Worm (Caenorhabditis elegans): ENCODE data around the gene nhr-264.
A peak's percentile ranks its signal among the peaks of the same experiment; 100 is the strongest.
"Not testable (repeated sequence)": the region's sequence is repeated elsewhere in the genome, so short reads cannot be mapped to it uniquely, and the experiment has no call there.

nhr-264 gene

DNA sequence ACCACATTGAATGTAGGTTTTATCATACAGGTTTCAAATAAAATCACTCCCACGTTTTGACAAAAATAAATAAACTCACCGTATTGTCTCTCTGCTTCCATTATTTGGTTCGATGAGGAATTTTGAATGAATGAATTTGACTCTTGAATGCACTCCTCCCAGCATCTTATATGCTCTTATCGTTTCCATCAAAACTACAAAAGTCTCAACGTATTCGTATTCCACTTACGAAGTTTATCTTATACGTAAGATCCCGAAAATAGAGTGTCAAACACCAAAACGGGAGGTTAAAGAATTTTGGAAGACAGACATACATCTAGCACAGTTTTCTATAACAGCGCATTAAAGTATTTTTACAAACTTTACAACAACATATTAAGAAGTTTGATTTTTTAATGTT lies at the start of gene nhr-264:
TSS of gene nhr-264 (minus strand) at position 101 of the 400 bp plus-strand sequence.
- TF ChIP-seq ceh-43 (GFP tag; optimal IDR thresholded peaks at IDR 0.05); flh-1 (GFP tag; optimal IDR thresholded peaks at IDR 0.05); lsy-2 (tag; optimal IDR thresholded peaks at IDR 0.05): not testable (repeated sequence)

DNA sequence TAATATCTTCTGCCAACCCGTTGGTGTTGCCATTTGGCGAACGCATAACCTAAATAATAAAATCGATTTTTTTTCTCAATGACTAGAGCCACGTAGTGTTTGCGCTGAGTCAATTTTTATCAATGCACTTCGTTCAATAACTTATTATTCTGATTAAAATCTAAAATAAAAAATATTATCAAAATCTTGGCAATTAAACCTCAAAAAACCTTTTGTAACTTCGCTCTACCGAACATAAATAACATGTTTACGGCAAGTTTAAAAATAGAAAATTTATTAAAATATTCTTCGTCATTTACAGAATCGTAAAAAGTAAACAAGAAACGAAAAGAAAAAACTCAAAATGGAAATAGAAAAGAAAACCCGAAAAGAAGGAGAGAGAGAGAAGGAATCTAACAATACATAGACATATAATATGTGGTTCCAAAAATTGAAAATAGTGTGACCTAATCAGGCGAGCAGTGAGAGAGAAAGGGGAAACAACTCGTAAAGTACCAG lies 49.4 kb upstream of the nhr-264 start, which contains the start of gene pigc-1:
TSS of gene pigc-1 (minus strand) at position 51 of the 498 bp plus-strand sequence.
- TF ChIP-seq tbx-8 (GFP tag; optimal IDR thresholded peaks at IDR 0.05) (no peak), hlh-1 (tag; optimal IDR thresholded peaks at IDR 0.05) (no peak), unc-39 (tag; optimal IDR thresholded peaks at IDR 0.05) (no peak)

DNA sequence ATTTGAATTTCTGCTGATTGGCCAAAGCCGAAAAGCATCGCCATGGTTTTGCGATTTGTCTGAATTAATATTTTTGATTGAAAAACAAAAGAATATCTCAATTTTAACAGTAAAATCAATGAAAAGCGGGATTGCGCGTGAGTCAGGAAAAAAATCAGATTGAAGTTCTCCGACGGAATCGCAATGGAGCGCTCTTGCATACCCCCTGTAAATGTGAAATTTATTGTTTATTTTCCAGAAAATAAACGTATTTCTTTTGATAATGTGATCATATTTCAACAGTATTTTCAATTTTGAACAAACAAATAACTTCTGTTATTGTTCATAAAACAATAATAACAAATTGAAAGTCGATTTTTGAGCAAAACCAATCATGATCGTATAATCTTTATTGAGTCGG lies 47.9 kb upstream of the nhr-264 start, which contains the start of gene vps-26:
TSS of gene vps-26 (minus strand) at position 200 of the 400 bp plus-strand sequence.
- TF ChIP-seq ztf-11 (tag; optimal IDR thresholded peaks at IDR 0.05) (no peak), mep-1 (tag; optimal IDR thresholded peaks at IDR 0.05) (peak; percentile 7), ces-1 (GFP tag; optimal IDR thresholded peaks at IDR 0.05) (peak; percentile 5), hlh-1 (tag; optimal IDR thresholded peaks at IDR 0.05) (no peak), lsy-2 (tag; optimal IDR thresholded peaks at IDR 0.05) (no peak)

DNA sequence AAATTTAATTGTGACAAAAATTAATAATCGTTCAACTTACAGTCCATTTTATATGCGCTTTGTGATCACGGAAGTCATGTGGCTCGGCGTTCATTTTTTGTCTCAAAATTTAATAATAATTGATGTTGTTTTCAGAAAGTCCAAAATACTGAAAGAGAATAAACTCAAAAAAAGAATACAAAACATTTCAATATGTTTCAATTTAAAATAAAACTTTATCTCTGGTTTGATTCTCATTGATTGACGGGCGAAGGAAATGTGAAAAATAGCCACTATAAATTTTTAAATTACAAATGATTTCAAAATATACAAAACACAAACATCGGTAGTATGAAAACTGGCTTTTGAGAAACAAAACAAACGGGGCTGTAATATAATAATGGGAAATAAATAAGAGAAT lies 45.5 kb upstream of the nhr-264 start, which contains the start of gene T20D3.6:
TSS of gene T20D3.6 (minus strand) at position 101 of the 400 bp plus-strand sequence.
- TF ChIP-seq ces-1 (GFP tag; optimal IDR thresholded peaks at IDR 0.05) (no peak), unc-62 (GFP tag; optimal IDR thresholded peaks at IDR 0.05) (no peak), mab-5 (tag; optimal IDR thresholded peaks at IDR 0.05) (no peak), snpc-4 (tag; optimal IDR thresholded peaks at IDR 0.05) (no peak), drap-1 (GFP tag; optimal IDR thresholded peaks at IDR 0.05) (no peak)

DNA sequence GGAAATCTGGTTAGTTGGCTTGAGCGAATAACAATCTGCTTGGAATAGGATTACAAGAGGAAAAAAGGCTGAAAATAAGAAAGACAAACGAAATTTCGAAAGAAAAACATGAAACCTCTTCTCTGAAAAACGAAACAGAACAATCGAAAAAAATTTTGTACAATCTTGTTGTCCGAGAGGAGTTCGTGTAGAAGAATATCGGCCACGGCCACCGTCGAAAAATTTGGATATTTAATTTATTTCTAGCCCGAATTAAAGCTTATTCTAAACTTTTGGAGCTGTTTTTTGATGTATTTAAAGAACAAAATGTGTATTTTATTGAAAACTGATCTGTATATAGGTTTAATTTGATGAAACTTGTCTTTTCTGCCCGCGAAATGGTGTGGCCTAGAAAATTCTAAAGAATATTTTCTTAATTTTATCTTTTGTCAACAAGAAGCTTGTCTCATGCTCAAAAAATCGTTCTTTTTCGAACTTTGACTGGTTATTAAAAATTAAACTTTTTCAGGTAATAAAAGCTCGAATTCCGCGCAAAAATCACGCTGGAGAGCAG lies 42.9 kb upstream of the nhr-264 start, which contains the start of gene T20D3.5:
TSS of gene T20D3.5 (plus strand) at position 503 of the 553 bp plus-strand sequence.
- no peak for TF ChIP-seq ceh-43 (GFP tag; optimal IDR thresholded peaks at IDR 0.05)
- TF ChIP-seq zip-8 (tag; optimal IDR thresholded peaks at IDR 0.05) = no peak
- TF ChIP-seq nhr-76 (tag; optimal IDR thresholded peaks at IDR 0.05) = no peak
- TF ChIP-seq elt-1 (tag; optimal IDR thresholded peaks at IDR 0.05; ENCODE audit: borderline replicate concordance, insufficient read depth) = no peak
- no peak for TF ChIP-seq mls-2 (tag; optimal IDR thresholded peaks at IDR 0.05)
- TF ChIP-seq lsy-2 (tag; optimal IDR thresholded peaks at IDR 0.05) = no peak
- TF ChIP-seq mab-5 (tag; optimal IDR thresholded peaks at IDR 0.05) = no peak
- TF ChIP-seq nhr-237 (tag; optimal IDR thresholded peaks at IDR 0.05) = no peak
- TF ChIP-seq hlh-1 (tag; optimal IDR thresholded peaks at IDR 0.05) = no peak
- TF ChIP-seq unc-62 (GFP tag; optimal IDR thresholded peaks at IDR 0.05) = no peak
- TF ChIP-seq nhr-12 (tag; optimal IDR thresholded peaks at IDR 0.05) = no peak

DNA sequence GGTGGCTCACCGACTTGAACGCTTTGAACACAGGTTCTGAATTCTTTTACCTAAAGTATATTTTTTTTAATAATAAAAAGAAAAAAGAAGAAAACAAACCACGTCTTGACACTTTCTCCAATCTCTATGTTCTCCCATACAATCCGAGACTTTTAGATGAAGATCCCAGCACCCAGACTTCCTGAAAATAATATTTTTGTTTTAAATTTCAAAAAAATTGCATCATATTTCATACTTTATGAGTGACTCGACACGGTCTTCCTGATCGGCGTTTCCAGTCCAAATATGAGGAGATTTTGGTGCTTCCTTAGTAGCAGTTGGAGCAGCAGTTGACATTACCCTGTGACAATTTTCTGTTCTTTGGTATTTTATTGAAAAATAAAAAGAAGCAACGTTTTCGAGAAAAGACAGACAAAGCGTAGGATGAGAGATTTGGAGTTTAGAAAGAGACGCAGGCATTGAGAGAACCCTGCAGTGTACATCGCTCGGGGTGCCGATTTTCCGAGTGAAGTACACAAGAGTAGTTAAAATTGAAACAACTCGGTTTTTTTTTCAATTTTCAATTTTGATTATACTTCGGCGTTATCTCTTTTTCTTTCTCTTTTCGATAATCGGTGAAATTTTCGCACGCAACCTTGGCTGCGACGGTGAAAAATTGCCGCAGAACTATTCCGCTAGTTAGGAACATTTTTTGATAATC lies 42.0 kb upstream of the nhr-264 start, which contains the start of the genes coa-4 and T20D3.14:
TSS of gene coa-4 (minus strand) at position 51 of the 700 bp plus-strand sequence.
TSS of gene T20D3.14 (minus strand) at position 358 of the 700 bp plus-strand sequence.
- TF ChIP-seq hlh-1 (tag; optimal IDR thresholded peaks at IDR 0.05) (no peak), nhr-237 (tag; optimal IDR thresholded peaks at IDR 0.05) (no peak)

DNA sequence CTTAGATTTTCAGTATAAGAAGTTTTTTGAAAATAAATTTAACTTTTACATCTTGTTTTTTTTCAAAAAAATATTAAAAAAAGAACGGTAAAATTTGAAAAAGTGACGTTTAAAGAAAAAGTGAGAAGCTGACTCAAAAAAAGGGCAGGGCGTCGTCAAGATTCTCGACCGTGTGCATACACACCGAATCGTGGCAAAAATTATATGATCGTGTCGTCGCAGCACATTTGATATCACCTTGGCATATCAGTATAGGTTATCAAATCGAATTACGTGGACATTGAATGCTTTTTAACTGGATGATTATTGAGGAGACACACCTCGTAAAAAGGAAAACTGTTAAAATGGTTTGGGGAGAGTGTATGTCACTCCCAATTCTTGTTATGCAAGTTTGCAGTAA lies 39.3 kb upstream of the nhr-264 start:
- TF ChIP-seq nhr-237 (tag; optimal IDR thresholded peaks at IDR 0.05) = no peak
- no peak for TF ChIP-seq cnd-1 (tag; optimal IDR thresholded peaks at IDR 0.05)
- no peak for TF ChIP-seq snpc-4 (tag; optimal IDR thresholded peaks at IDR 0.05)
- TF ChIP-seq elt-1 (tag; optimal IDR thresholded peaks at IDR 0.05; ENCODE audit: borderline replicate concordance, insufficient read depth) = no peak
- no peak for TF ChIP-seq ceh-39 (tag; optimal IDR thresholded peaks at IDR 0.05)
- no peak for TF ChIP-seq unc-39 (tag; optimal IDR thresholded peaks at IDR 0.05)
- TF ChIP-seq nhr-2 (tag; optimal IDR thresholded peaks at IDR 0.05) = no peak

DNA sequence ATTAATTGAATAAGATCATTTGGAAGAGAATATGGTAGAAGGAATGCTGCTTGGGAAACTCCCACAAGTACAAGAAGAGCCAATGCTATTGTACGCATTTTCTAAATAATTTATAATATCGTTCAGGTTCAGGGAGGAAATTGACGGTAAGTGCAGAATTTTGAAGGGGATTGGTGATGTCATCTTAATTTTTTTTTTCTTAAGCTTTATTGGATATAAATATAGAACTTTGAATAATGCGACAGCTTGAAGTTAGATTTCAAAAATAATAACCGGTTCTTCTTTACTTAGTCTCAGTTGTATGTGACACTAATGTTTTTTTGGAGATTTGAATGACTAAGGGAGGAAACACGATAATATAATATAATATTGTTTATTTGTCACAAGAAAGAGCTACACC lies 37.0 kb upstream of the nhr-264 start, which contains the start of gene nspg-7.1:
TSS of gene nspg-7.1 (minus strand) at position 101 of the 400 bp plus-strand sequence.
- no peak for TF ChIP-seq pha-4 (tag; optimal IDR thresholded peaks at IDR 0.05)
- no peak for TF ChIP-seq sptf-1 (tag; optimal IDR thresholded peaks at IDR 0.05)
- TF ChIP-seq zip-8 (tag; optimal IDR thresholded peaks at IDR 0.05) = no peak
- no peak for TF ChIP-seq nhr-28 (tag; optimal IDR thresholded peaks at IDR 0.05)
- no peak for TF ChIP-seq elt-1 (tag; optimal IDR thresholded peaks at IDR 0.05; ENCODE audit: borderline replicate concordance, insufficient read depth)
- no peak for TF ChIP-seq ham-2 (GFP tag; optimal IDR thresholded peaks at IDR 0.05)
- no peak for TF ChIP-seq lsy-2 (tag; optimal IDR thresholded peaks at IDR 0.05)
- TF ChIP-seq ceh-83 (GFP tag; optimal IDR thresholded peaks at IDR 0.05) = no peak
- TF ChIP-seq M03D4.4 (tag; optimal IDR thresholded peaks at IDR 0.05) = no peak
- TF ChIP-seq blmp-1 (tag; optimal IDR thresholded peaks at IDR 0.05) = no peak
- no peak for TF ChIP-seq mab-5 (tag; optimal IDR thresholded peaks at IDR 0.05)

Data from whole organism, mixed stage, embryonic.